Fruit fly (Drosophila melanogaster) whole organism, embryonic: ENCODE measurements around the gene P58IPK.

Experiments
- B-H2 ChIP-seq: fragments of 200-800 bp; sonication (Bioruptor generic); optimal IDR thresholded peaks from 2 replicates; lab custom pipeline; 2018; ENCODE audit warnings: missing biosample characterization, mild to moderate bottlenecking, missing genetic modification characterization
- Bdp1 ChIP-seq: fragments of 200-800 bp; sonication (Bioruptor generic); optimal IDR thresholded peaks from 3 replicates; lab custom pipeline; 2016; ENCODE audit warnings: missing biosample characterization, missing genetic modification characterization
- CG11247 ChIP-seq: fragments of 200-800 bp; sonication (Bioruptor generic); IDR thresholded peaks from 2 replicates; pipeline ENCODE4 v1.3.6; 2022; ENCODE audit warnings: missing biosample characterization, missing genetic modification characterization
- CG11398 ChIP-seq: fragments of 200-800 bp; sonication (Bioruptor generic); optimal IDR thresholded peaks from 2 replicates; lab custom pipeline; 2016; ENCODE audit warnings: missing biosample characterization, missing genetic modification characterization
- CG1233 ChIP-seq: fragments of 200-800 bp; sonication (Bioruptor generic); optimal IDR thresholded peaks from 4 replicates; lab custom pipeline; 2018; ENCODE audit warnings: missing biosample characterization, mild to moderate bottlenecking, missing genetic modification characterization
- CG14965 ChIP-seq: fragments of 200-800 bp; sonication (Bioruptor generic); optimal IDR thresholded peaks from 2 replicates; lab custom pipeline; 2016; ENCODE audit warnings: missing biosample characterization, missing genetic modification characterization, borderline replicate concordance
- CG17385 ChIP-seq: fragments of 200-800 bp; sonication (Bioruptor generic); optimal IDR thresholded peaks from 3 replicates; lab custom pipeline; 2018; ENCODE audit warnings: missing biosample characterization, mild to moderate bottlenecking, missing genetic modification characterization
- CG17912 ChIP-seq: fragments of 200-800 bp; sonication (Bioruptor generic); optimal IDR thresholded peaks from 2 replicates; lab custom pipeline; 2018; ENCODE audit warnings: missing biosample characterization, mild to moderate bottlenecking, missing genetic modification characterization
- CG2129 ChIP-seq: fragments of 200-800 bp; sonication (Bioruptor generic); IDR thresholded peaks from 2 replicates; pipeline ENCODE4 v1.3.6; 2022; ENCODE audit warnings: missing biosample characterization, missing genetic modification characterization; ENCODE audit not compliant: partially characterized antibody
- CG2678 ChIP-seq: fragments of 200-800 bp; sonication (Bioruptor generic); optimal IDR thresholded peaks from 3 replicates; lab custom pipeline; 2019; ENCODE audit warnings: missing biosample characterization, mild to moderate bottlenecking, missing genetic modification characterization, moderate library complexity
- CG31388 ChIP-seq: fragments of 200-800 bp; sonication (Bioruptor generic); optimal IDR thresholded peaks from 2 replicates; lab custom pipeline; 2016; ENCODE audit warnings: missing biosample characterization, missing genetic modification characterization
- CG3163 ChIP-seq: fragments of 200-800 bp; sonication (Bioruptor generic); optimal IDR thresholded peaks from 3 replicates; lab custom pipeline; 2016; ENCODE audit warnings: missing biosample characterization, missing genetic modification characterization
- CG7556 ChIP-seq: fragments of 200-800 bp; sonication (Bioruptor generic); optimal IDR thresholded peaks from 2 replicates; lab custom pipeline; 2017; ENCODE audit warnings: missing biosample characterization, mild to moderate bottlenecking, missing genetic modification characterization
- CG8290 ChIP-seq, 3 experiments: fragments of 200-800 bp; sonication (Bioruptor generic); optimal IDR thresholded peaks; 2 replicates each; lab custom pipeline; 2016 to 2019; ENCODE audit warnings: missing biosample characterization in 3 of 3, missing genetic modification characterization in 3 of 3, mild to moderate bottlenecking in 2 of 3, moderate library complexity in 1 of 3
- CG8478 ChIP-seq: fragments of >200 bp; optimal IDR thresholded peaks from 2 replicates; lab custom pipeline; 2018
- CG8765 ChIP-seq: fragments of 200-800 bp; sonication (Bioruptor generic); IDR thresholded peaks from 2 replicates; pipeline ENCODE4 v1.3.6; 2022; ENCODE audit warnings: missing biosample characterization, missing genetic modification characterization
- CG9215 ChIP-seq: fragments of 200-800 bp; sonication (Bioruptor generic); IDR thresholded peaks from 2 replicates; pipeline ENCODE4 v1.3.6; 2022; ENCODE audit warnings: missing biosample characterization, missing genetic modification characterization
- CG9817 ChIP-seq: fragments of 200-800 bp; sonication (Bioruptor generic); optimal IDR thresholded peaks from 2 replicates; lab custom pipeline; 2018; ENCODE audit warnings: missing biosample characterization, mild to moderate bottlenecking, missing genetic modification characterization, moderate library complexity
- Chrac-16 ChIP-seq: fragments of 200-800 bp; sonication (Bioruptor generic); optimal IDR thresholded peaks from 3 replicates; lab custom pipeline; 2016; ENCODE audit warnings: missing biosample characterization, missing genetic modification characterization
- Eip74EF ChIP-seq, 2 experiments: fragments of 200-800 bp in 1 of 2; fragments of >200 bp in 1 of 2; sonication (Bioruptor generic) in 1 of 2; optimal IDR thresholded peaks; 2 replicates each; lab custom pipeline; 2017 to 2019; ENCODE audit warnings: missing biosample characterization in 2 of 2, missing genetic modification characterization in 2 of 2, mild to moderate bottlenecking in 1 of 2, moderate library complexity in 1 of 2
- Gsc ChIP-seq: fragments of 200-800 bp; sonication (Bioruptor generic); IDR thresholded peaks from 2 replicates; pipeline ENCODE4 v1.3.6; 2022; ENCODE audit warnings: missing biosample characterization, missing genetic modification characterization
- Mes4 ChIP-seq: fragments of 200-800 bp; sonication (Bioruptor generic); optimal IDR thresholded peaks from 2 replicates; lab custom pipeline; 2016; ENCODE audit warnings: missing biosample characterization, missing genetic modification characterization
- Nf-YC ChIP-seq: fragments of 200-800 bp; optimal IDR thresholded peaks from 3 replicates; lab custom pipeline; 2019; ENCODE audit warnings: missing biosample characterization, mild to moderate bottlenecking, missing genetic modification characterization, moderate library complexity
- Oli ChIP-seq: fragments of 200-800 bp; sonication (Bioruptor generic); optimal IDR thresholded peaks from 2 replicates; lab custom pipeline; 2018; ENCODE audit warnings: missing biosample characterization, mild to moderate bottlenecking, missing genetic modification characterization, moderate library complexity
- Poxn ChIP-seq: fragments of 200-800 bp; sonication (Bioruptor generic); IDR thresholded peaks from 2 replicates; pipeline ENCODE4 v1.3.6; 2022; ENCODE audit warnings: missing biosample characterization, missing genetic modification characterization
- Ravus ChIP-seq: fragments of 200-800 bp; sonication (Bioruptor generic); IDR thresholded peaks from 2 replicates; pipeline ENCODE4 v1.3.6; 2022; ENCODE audit warnings: missing biosample characterization, missing genetic modification characterization
- Scr ChIP-seq: fragments of 200-800 bp; sonication (Bioruptor generic); IDR thresholded peaks from 2 replicates; pipeline ENCODE4 v1.3.6; 2022; ENCODE audit warnings: missing biosample characterization, missing genetic modification characterization; ENCODE audit not compliant: partially characterized antibody
- Sry-β ChIP-seq: fragments of 200-800 bp; sonication (Bioruptor generic); optimal IDR thresholded peaks from 2 replicates; lab custom pipeline; 2018; ENCODE audit warnings: missing biosample characterization, mild to moderate bottlenecking, missing genetic modification characterization, moderate library complexity
- ato ChIP-seq: fragments of 200-800 bp; sonication (Bioruptor generic); IDR thresholded peaks from 2 replicates; pipeline ENCODE4 v1.3.6; 2022; ENCODE audit warnings: missing biosample characterization, missing genetic modification characterization; ENCODE audit not compliant: partially characterized antibody
- chif ChIP-seq, 2 experiments: fragments of 200-800 bp; sonication (Bioruptor generic); optimal IDR thresholded peaks; 3 replicates each; lab custom pipeline; 2016; ENCODE audit warnings: missing biosample characterization in 2 of 2, missing genetic modification characterization in 2 of 2
- chm ChIP-seq: fragments of 200-800 bp; sonication (Bioruptor generic); IDR thresholded peaks from 2 replicates; pipeline ENCODE4 v1.3.6; 2022; ENCODE audit warnings: missing biosample characterization, missing genetic modification characterization
- esg ChIP-seq: fragments of 200-800 bp; sonication (Bioruptor generic); conservative IDR thresholded peaks from 2 replicates; pipeline ENCODE4 v1.3.6; 2022; ENCODE audit warnings: missing biosample characterization, missing genetic modification characterization
- exex ChIP-seq: fragments of 200-800 bp; sonication (Bioruptor generic); optimal IDR thresholded peaks from 4 replicates; lab custom pipeline; 2018; ENCODE audit warnings: missing biosample characterization, mild to moderate bottlenecking, missing genetic modification characterization, moderate library complexity
- eyg ChIP-seq: fragments of 200-800 bp; sonication (Bioruptor generic); optimal IDR thresholded peaks from 3 replicates; lab custom pipeline; 2016; ENCODE audit warnings: missing biosample characterization, missing genetic modification characterization
- fd64A ChIP-seq: fragments of 200-800 bp; sonication (Bioruptor generic); optimal IDR thresholded peaks from 3 replicates; lab custom pipeline; 2018; ENCODE audit warnings: missing biosample characterization, mild to moderate bottlenecking, missing genetic modification characterization
- gfzf ChIP-seq: fragments of 200-800 bp; sonication (Bioruptor generic); optimal IDR thresholded peaks from 2 replicates; lab custom pipeline; 2016; ENCODE audit warnings: missing biosample characterization, mild to moderate bottlenecking, missing genetic modification characterization, moderate library complexity
- gt ChIP-seq: fragments of 200-800 bp; sonication (Bioruptor generic); IDR thresholded peaks from 2 replicates; pipeline ENCODE4 v1.3.6; 2022; ENCODE audit warnings: missing biosample characterization, missing genetic modification characterization
- hb ChIP-seq: fragments of 200-800 bp; sonication (Bioruptor generic); IDR thresholded peaks from 3 replicates; pipeline ENCODE4 v1.3.6; 2022; ENCODE audit warnings: missing biosample characterization, missing genetic modification characterization; ENCODE audit not compliant: partially characterized antibody
- lov ChIP-seq, 2 experiments: fragments of 200-800 bp in 1 of 2; fragments of >200 bp in 1 of 2; sonication (Bioruptor generic) in 1 of 2; IDR thresholded peaks in 1 of 2; optimal IDR thresholded peaks in 1 of 2; 2 replicates in 1 of 2; 3 replicates in 1 of 2; pipeline versions ENCODE4 v1.3.6 to Lab custom; 2017 to 2022; ENCODE audit warnings: missing biosample characterization in 1 of 2, missing genetic modification characterization in 1 of 2
- odd ChIP-seq: fragments of 200-800 bp; sonication (Bioruptor generic); optimal IDR thresholded peaks from 2 replicates; lab custom pipeline; 2017; ENCODE audit warnings: missing biosample characterization, mild to moderate bottlenecking, missing genetic modification characterization
- p53 ChIP-seq: fragments of 200-800 bp; sonication (Bioruptor generic); optimal IDR thresholded peaks from 2 replicates; lab custom pipeline; 2016; ENCODE audit warnings: missing biosample characterization, missing genetic modification characterization
- sisA ChIP-seq: fragments of 200-800 bp; sonication (Bioruptor generic); IDR thresholded peaks from 2 replicates; pipeline ENCODE4 v1.3.6; 2022; ENCODE audit warnings: missing biosample characterization, missing genetic modification characterization
- ssp ChIP-seq: fragments of 200-800 bp; sonication (Bioruptor generic); IDR thresholded peaks from 2 replicates; pipeline ENCODE4 v1.3.6; 2022; ENCODE audit warnings: missing biosample characterization, missing genetic modification characterization
- tll ChIP-seq, 2 experiments: fragments of 200-800 bp in 1 of 2; fragments of >200 bp in 1 of 2; sonication (Bioruptor generic) in 1 of 2; optimal IDR thresholded peaks; 2 replicates each; lab custom pipeline; 2017 to 2019; ENCODE audit warnings: missing biosample characterization in 2 of 2, missing genetic modification characterization in 2 of 2, mild to moderate bottlenecking in 1 of 2, moderate library complexity in 1 of 2
- usp ChIP-seq: fragments of >200 bp; optimal IDR thresholded peaks from 2 replicates; lab custom pipeline; 2017; ENCODE audit warnings: missing biosample characterization, missing genetic modification characterization
- vnd ChIP-seq: fragments of 200-800 bp; sonication (Bioruptor generic); IDR thresholded peaks from 3 replicates; pipeline ENCODE4 v1.3.6; 2022; ENCODE audit warnings: missing biosample characterization, missing genetic modification characterization; ENCODE audit not compliant: partially characterized antibody
- zf30C ChIP-seq: fragments of 200-800 bp; sonication (Bioruptor generic); optimal IDR thresholded peaks from 3 replicates; lab custom pipeline; 2018; ENCODE audit warnings: missing biosample characterization, mild to moderate bottlenecking, missing genetic modification characterization

The P58IPK gene

dm6 chr3R:9577382-9578137 lies 9.2 kb upstream of the P58IPK start, which contains the start of the genes Kap-alpha3 and Son (continued):
- TF ChIP-seq CG7556 (GFP tag; lab: Kevin White, UChicago): peak; percentile 86
- TF ChIP-seq Mes4: peak; percentile 96
- TF ChIP-seq vnd: peak; percentile 76
- peak; percentile 91 for TF ChIP-seq Scr (GFP tag; lab: Robert Waterston, UW)
- peak; percentile 84 for TF ChIP-seq Oli
- peak; percentile 91 to 95 for TF ChIP-seq chif (GFP tag; optimal IDR thresholded peaks at IDR 0.05; lab: Kevin White, UChicago)
- TF ChIP-seq Ravus: peak; percentile 43
- peak; percentile 98 for TF ChIP-seq CG17912
- peak; percentile 37 to 79 for TF ChIP-seq tll (GFP tag; optimal IDR thresholded peaks at IDR 0.05; lab: Kevin White, UChicago)
- TF ChIP-seq CG11247 (GFP tag; lab: Robert Waterston, UW): peak; percentile 83
- TF ChIP-seq ato (GFP tag; lab: Robert Waterston, UW): no peak
- TF ChIP-seq Nf-YC (tag; lab: Kevin White, UChicago): peak; percentile 89
- peak; percentile 96 for TF ChIP-seq CG1233
- peak; percentile 83 for TF ChIP-seq p53 (GFP tag; lab: Kevin White, UChicago)
- TF ChIP-seq Eip74EF (GFP tag; optimal IDR thresholded peaks at IDR 0.05; lab: Kevin White, UChicago): peak in 1 of 2 experiments; percentile 76
- peak; percentile 91 for TF ChIP-seq Bdp1
- peak; percentile 93 for TF ChIP-seq CG17385
- peak; percentile 87 for TF ChIP-seq CG11398
- peak; percentile 89 for TF ChIP-seq CG2678 (tag; lab: Kevin White, UChicago)
- no peak for TF ChIP-seq usp (GFP tag; lab: Kevin White, UChicago)
- TF ChIP-seq esg (GFP tag; lab: Robert Waterston, UW): peak; percentile 72
- TF ChIP-seq CG8765 (GFP tag; lab: Robert Waterston, UW): peak; percentile 73
- TF ChIP-seq CG3163 (GFP tag; lab: Kevin White, UChicago): peak; percentile 81
- TF ChIP-seq CG31388: peak; percentile 75
- peak; percentile 89 for TF ChIP-seq Sry-β
- peak; percentile 87 for TF ChIP-seq eyg (GFP tag; lab: Kevin White, UChicago)
- TF ChIP-seq CG8478 (lab: Kevin White, UChicago): no peak
- TF ChIP-seq gt: peak; percentile 82
- TF ChIP-seq B-H2: peak; percentile 97
- peak; percentile 94 for TF ChIP-seq CG9817 (tag; lab: Kevin White, UChicago)
- peak; percentile 48 for TF ChIP-seq zf30C (GFP tag; lab: Kevin White, UChicago)
- peak; percentile 88 for TF ChIP-seq Chrac-16 (GFP tag; lab: Kevin White, UChicago)
- TF ChIP-seq gfzf (GFP tag; lab: Kevin White, UChicago): peak; percentile 47
- TF ChIP-seq Poxn (GFP tag; lab: Robert Waterston, UW): peak; percentile 69
- TF ChIP-seq fd64A (GFP tag; lab: Kevin White, UChicago): peak; percentile 86
- peak; percentile 84 for TF ChIP-seq ssp
- peak; percentile 75 for TF ChIP-seq CG2129 (GFP tag; lab: Robert Waterston, UW)
- TF ChIP-seq sisA (GFP tag; lab: Robert Waterston, UW): peak; percentile 82
- peak; percentile 76 for TF ChIP-seq exex (tag; lab: Kevin White, UChicago)
- TF ChIP-seq Gsc (GFP tag; lab: Robert Waterston, UW): peak; percentile 35; the same call in 1 of the 2 replicates
- TF ChIP-seq odd (GFP tag; lab: Kevin White, UChicago): peak; percentile 92
- TF ChIP-seq chm (GFP tag; lab: Robert Waterston, UW): peak; percentile 90
- TF ChIP-seq hb (GFP tag; lab: Robert Waterston, UW): peak; percentile 67; the same call in 2 of the 3 replicates
- no peak for TF ChIP-seq lov (optimal IDR thresholded peaks at IDR 0.05; lab: Kevin White, UChicago)
- peak; percentile 92 for TF ChIP-seq lov (GFP tag; IDR thresholded peaks at IDR 0.05; lab: Robert Waterston, UW)
- TF ChIP-seq CG9215 (GFP tag; lab: Robert Waterston, UW): peak; percentile 90
- peak; percentile 62 for TF ChIP-seq CG14965 (GFP tag; lab: Kevin White, UChicago)
- TF ChIP-seq CG8290 (GFP tag; optimal IDR thresholded peaks at IDR 0.05; lab: Kevin White, UChicago): peak; percentile 79
- TF ChIP-seq CG8290 (tag; optimal IDR thresholded peaks at IDR 0.05; lab: Kevin White, UChicago): peak; percentile 79 to 95
